Fruit fly (Drosophila melanogaster) whole organism, embryonic: ENCODE measurements around the gene CG42671.

Experiments used
- BEAF-32 ChIP-seq: fragments of 200-800 bp; sonication (Bioruptor generic); optimal IDR thresholded peaks from 3 replicates; lab custom pipeline; 2017; ENCODE audit warnings: missing biosample characterization, missing genetic modification characterization, mild to moderate bottlenecking, moderate library complexity, missing genetic modification reagents
- CG10274 ChIP-seq: fragments of 200-800 bp; sonication (Bioruptor generic); optimal IDR thresholded peaks from 3 replicates; lab custom pipeline; 2017; ENCODE audit warnings: missing biosample characterization, mild to moderate bottlenecking, missing genetic modification characterization
- CG10654 ChIP-seq: fragments of 200-800 bp; sonication (Bioruptor generic); optimal IDR thresholded peaks from 2 replicates; lab custom pipeline; 2016; ENCODE audit warnings: missing biosample characterization, missing genetic modification characterization
- CG12071 ChIP-seq: fragments of 200-800 bp; sonication (Bioruptor generic); optimal IDR thresholded peaks from 3 replicates; lab custom pipeline; 2018; ENCODE audit warnings: missing biosample characterization, mild to moderate bottlenecking, missing genetic modification characterization
- CG12769 ChIP-seq: fragments of 200-800 bp; sonication (Bioruptor generic); optimal IDR thresholded peaks from 2 replicates; lab custom pipeline; 2019; ENCODE audit warnings: missing biosample characterization, mild to moderate bottlenecking, missing genetic modification characterization, moderate library complexity
- CG15011 ChIP-seq: fragments of 200-800 bp; sonication (Bioruptor generic); optimal IDR thresholded peaks from 3 replicates; lab custom pipeline; 2018; ENCODE audit warnings: missing biosample characterization, mild to moderate bottlenecking, missing genetic modification characterization
- CG15601 ChIP-seq: fragments of 200-800 bp; sonication (Bioruptor generic); optimal IDR thresholded peaks from 3 replicates; lab custom pipeline; 2019; ENCODE audit warnings: missing biosample characterization, mild to moderate bottlenecking, missing genetic modification characterization, moderate library complexity
- CG17912 ChIP-seq: fragments of 200-800 bp; sonication (Bioruptor generic); optimal IDR thresholded peaks from 2 replicates; lab custom pipeline; 2018; ENCODE audit warnings: missing biosample characterization, mild to moderate bottlenecking, missing genetic modification characterization
- CG18262 ChIP-seq: fragments of 200-800 bp; optimal IDR thresholded peaks from 3 replicates; lab custom pipeline; 2019; ENCODE audit warnings: missing biosample characterization, mild to moderate bottlenecking, missing genetic modification characterization, moderate library complexity
- CG2202 ChIP-seq: fragments of 200-800 bp; sonication (Bioruptor generic); optimal IDR thresholded peaks from 2 replicates; lab custom pipeline; 2018; ENCODE audit warnings: missing biosample characterization, mild to moderate bottlenecking, missing genetic modification characterization
- CG32532 ChIP-seq: fragments of 200-800 bp; sonication (Bioruptor generic); IDR thresholded peaks from 2 replicates; pipeline ENCODE4 v1.3.6; 2022; ENCODE audit warnings: missing biosample characterization, missing genetic modification characterization
- CG32767 ChIP-seq: fragments of 200-800 bp; sonication (Bioruptor generic); IDR thresholded peaks from 2 replicates; pipeline ENCODE4 v1.3.6; 2022; ENCODE audit warnings: missing biosample characterization, missing genetic modification characterization
- CG34376 ChIP-seq: fragments of 200-800 bp; sonication (Bioruptor generic); optimal IDR thresholded peaks from 2 replicates; lab custom pipeline; 2018; ENCODE audit warnings: missing biosample characterization, mild to moderate bottlenecking, missing genetic modification characterization
- CG34422 ChIP-seq: fragments of 200-800 bp; sonication (Bioruptor generic); IDR thresholded peaks from 3 replicates; pipeline ENCODE4 v1.3.6; 2022; ENCODE audit warnings: missing biosample characterization, missing genetic modification characterization
- CG4707 ChIP-seq: fragments of 200-800 bp; sonication (Bioruptor generic); optimal IDR thresholded peaks from 2 replicates; lab custom pipeline; 2018; ENCODE audit warnings: missing biosample characterization, mild to moderate bottlenecking, missing genetic modification characterization, moderate library complexity
- CG7357 ChIP-seq: fragments of 200-800 bp; sonication (Bioruptor generic); IDR thresholded peaks from 3 replicates; pipeline ENCODE4 v1.3.6; 2022; ENCODE audit warnings: missing biosample characterization, missing genetic modification characterization
- CG7839 ChIP-seq: fragments of 200-800 bp; sonication (Bioruptor generic); optimal IDR thresholded peaks from 3 replicates; lab custom pipeline; 2018; ENCODE audit warnings: missing biosample characterization, mild to moderate bottlenecking, missing genetic modification characterization, moderate library complexity
- D19B ChIP-seq: fragments of 200-800 bp; sonication (Bioruptor generic); optimal IDR thresholded peaks from 2 replicates; lab custom pipeline; 2017; ENCODE audit warnings: missing biosample characterization, mild to moderate bottlenecking, missing genetic modification characterization
- Dek ChIP-seq: fragments of 200-800 bp; sonication (Bioruptor generic); optimal IDR thresholded peaks from 3 replicates; lab custom pipeline; 2019; ENCODE audit warnings: missing biosample characterization, mild to moderate bottlenecking, missing genetic modification characterization, moderate library complexity
- Hmr ChIP-seq: fragments of 200-800 bp; sonication (Bioruptor generic); optimal IDR thresholded peaks from 3 replicates; lab custom pipeline; 2017; ENCODE audit warnings: mild to moderate bottlenecking, missing biosample characterization, missing genetic modification reagents, missing genetic modification characterization
- Max ChIP-seq: fragments of 200-800 bp; sonication (Bioruptor generic); optimal IDR thresholded peaks from 2 replicates; lab custom pipeline; 2016; ENCODE audit warnings: missing biosample characterization, mild to moderate bottlenecking, missing genetic modification characterization
- Med ChIP-seq: fragments of 200-800 bp; sonication (Bioruptor generic); peaks from one replicate; lab custom pipeline; 2016; ENCODE audit warnings: missing biosample characterization, missing genetic modification characterization, mild to moderate bottlenecking, inconsistent platforms, moderate library complexity
- Pdp1 ChIP-seq, 2 experiments: fragments of 200-800 bp; sonication (Bioruptor generic); optimal IDR thresholded peaks; 3 replicates each; lab custom pipeline; 2016; ENCODE audit warnings: missing biosample characterization in 2 of 2, missing genetic modification characterization in 2 of 2, mild to moderate bottlenecking in 1 of 2, moderate library complexity in 1 of 2
- Taf1 ChIP-seq: fragments of 200-800 bp; sonication (Bioruptor generic); IDR thresholded peaks from 2 replicates; pipeline ENCODE4 v1.3.6; 2022; ENCODE audit warnings: missing biosample characterization, missing genetic modification characterization
- Xrp1 ChIP-seq: fragments of 200-800 bp; sonication (Bioruptor generic); IDR thresholded peaks from 2 replicates; pipeline ENCODE4 v1.3.6; 2022; ENCODE audit warnings: missing biosample characterization, missing genetic modification characterization
- al ChIP-seq: fragments of 200-800 bp; sonication (Bioruptor generic); IDR thresholded peaks from 2 replicates; pipeline ENCODE4 v1.3.6; 2022; ENCODE audit warnings: missing biosample characterization, missing genetic modification characterization
- fd3F ChIP-seq: fragments of 200-800 bp; sonication (Bioruptor generic); optimal IDR thresholded peaks from 2 replicates; lab custom pipeline; 2018; ENCODE audit warnings: missing biosample characterization, mild to moderate bottlenecking, missing genetic modification characterization, moderate library complexity
- ftz-f1 ChIP-seq: fragments of 200-800 bp; sonication (Bioruptor generic); optimal IDR thresholded peaks from 2 replicates; lab custom pipeline; 2016; ENCODE audit warnings: missing biosample characterization, missing genetic modification characterization
- gcm2 ChIP-seq: fragments of 200-800 bp; sonication (Bioruptor generic); optimal IDR thresholded peaks from 2 replicates; lab custom pipeline; 2016; ENCODE audit warnings: missing biosample characterization, missing genetic modification characterization
- gro ChIP-seq: fragments of 200-800 bp; sonication (Bioruptor generic); optimal IDR thresholded peaks from 2 replicates; lab custom pipeline; 2016; ENCODE audit warnings: missing biosample characterization, missing genetic modification characterization
- jigr1 ChIP-seq: fragments of 200-800 bp; sonication (Bioruptor generic); IDR thresholded peaks from 3 replicates; pipeline ENCODE4 v1.3.6; 2022; ENCODE audit warnings: missing biosample characterization, missing genetic modification characterization
- jumu ChIP-seq: fragments of 200-800 bp; sonication (Bioruptor generic); optimal IDR thresholded peaks from 3 replicates; lab custom pipeline; 2016; ENCODE audit warnings: missing biosample characterization, missing genetic modification characterization
- maf-S ChIP-seq: fragments of 200-800 bp; sonication (Bioruptor generic); optimal IDR thresholded peaks from 2 replicates; lab custom pipeline; 2016; ENCODE audit warnings: missing biosample characterization, missing genetic modification characterization
- mam ChIP-seq: fragments of 200-800 bp; sonication (Bioruptor generic); optimal IDR thresholded peaks from 3 replicates; lab custom pipeline; 2016; ENCODE audit warnings: missing biosample characterization, missing genetic modification characterization
- mirr ChIP-seq: fragments of 200-800 bp; sonication (Bioruptor generic); optimal IDR thresholded peaks from 3 replicates; lab custom pipeline; 2018; ENCODE audit warnings: missing biosample characterization, mild to moderate bottlenecking, missing genetic modification characterization
- mld ChIP-seq: fragments of 200-800 bp; sonication (Bioruptor generic); IDR thresholded peaks from 3 replicates; pipeline ENCODE4 v1.3.6; 2022; ENCODE audit warnings: missing biosample characterization, missing genetic modification characterization; ENCODE audit not compliant: partially characterized antibody
- nerfin-1 ChIP-seq: fragments of 200-800 bp; sonication (Bioruptor generic); optimal IDR thresholded peaks from 3 replicates; lab custom pipeline; 2019; ENCODE audit warnings: missing biosample characterization, mild to moderate bottlenecking, missing genetic modification characterization, moderate library complexity
- onecut ChIP-seq: fragments of 200-800 bp; sonication (Bioruptor generic); IDR thresholded peaks from 2 replicates; pipeline ENCODE4 v1.3.6; 2022; ENCODE audit warnings: missing biosample characterization, missing genetic modification characterization
- otp ChIP-seq: fragments of 200-800 bp; sonication (Bioruptor generic); IDR thresholded peaks from 3 replicates; pipeline ENCODE4, ENCODE4 v1.3.6; 2022; ENCODE audit warnings: missing biosample characterization, missing genetic modification characterization
- p53 ChIP-seq: fragments of 200-800 bp; sonication (Bioruptor generic); optimal IDR thresholded peaks from 2 replicates; lab custom pipeline; 2016; ENCODE audit warnings: missing biosample characterization, missing genetic modification characterization
- pb ChIP-seq: fragments of 200-800 bp; sonication (Bioruptor generic); optimal IDR thresholded peaks from 3 replicates; lab custom pipeline; 2016; ENCODE audit warnings: missing biosample characterization, missing genetic modification characterization
- pros ChIP-seq: fragments of 200-800 bp; sonication (Bioruptor generic); optimal IDR thresholded peaks from 3 replicates; lab custom pipeline; 2019; ENCODE audit warnings: missing biosample characterization, mild to moderate bottlenecking, missing genetic modification characterization, moderate library complexity
- rib ChIP-seq: fragments of 200-800 bp; sonication (Bioruptor generic); IDR thresholded peaks from 2 replicates; pipeline ENCODE4 v1.3.6; 2022; ENCODE audit warnings: missing biosample characterization, missing genetic modification characterization
- sd ChIP-seq: fragments of 200-800 bp; sonication (Bioruptor generic); optimal IDR thresholded peaks from 3 replicates; lab custom pipeline; 2018; ENCODE audit warnings: missing biosample characterization, mild to moderate bottlenecking, missing genetic modification characterization, moderate library complexity
- slp2 ChIP-seq: fragments of 200-800 bp; sonication (Bioruptor generic); optimal IDR thresholded peaks from 2 replicates; lab custom pipeline; 2016; ENCODE audit warnings: missing biosample characterization, missing genetic modification characterization
- sqz ChIP-seq: fragments of 200-800 bp; sonication (Bioruptor generic); optimal IDR thresholded peaks from 3 replicates; lab custom pipeline; 2018; ENCODE audit warnings: missing biosample characterization, mild to moderate bottlenecking, missing genetic modification characterization
- stc ChIP-seq: fragments of 200-800 bp; sonication (Bioruptor generic); IDR thresholded peaks from 2 replicates; pipeline ENCODE4 v1.3.6; 2022; ENCODE audit warnings: missing biosample characterization, missing genetic modification characterization
- tap ChIP-seq: fragments of 200-800 bp; optimal IDR thresholded peaks from 3 replicates; lab custom pipeline; 2019; ENCODE audit warnings: missing biosample characterization, mild to moderate bottlenecking, missing genetic modification characterization, moderate library complexity
- tna ChIP-seq: fragments of 200-800 bp; sonication (Bioruptor generic); IDR thresholded peaks from 2 replicates; pipeline ENCODE4 v1.3.6; 2022; ENCODE audit warnings: missing biosample characterization, missing genetic modification characterization; ENCODE audit not compliant: partially characterized antibody
- z ChIP-seq: fragments of 200-800 bp; sonication (Bioruptor generic); IDR thresholded peaks from 3 replicates; pipeline ENCODE4 v1.3.6; 2022; ENCODE audit warnings: missing biosample characterization, missing genetic modification characterization

CG42671 gene

dm6 chr3L:11256147-11256971 is 42.1 kb downstream of the CG42671 start (continued):
- TF ChIP-seq pb (GFP tag; lab: Kevin White, UChicago) (no peak), jumu (GFP tag; lab: Kevin White, UChicago) (peak; percentile 7), mirr (no peak), otp (GFP tag; lab: Robert Waterston, UW) (peak; percentile 88), nerfin-1 (tag; lab: Kevin White, UChicago) (peak; percentile 74), Pdp1 (GFP tag; optimal IDR thresholded peaks at IDR 0.05; lab: Kevin White, UChicago) (peak; percentile 56 to 58), sd (tag; lab: Kevin White, UChicago) (peak; percentile 32), onecut (GFP tag; lab: Robert Waterston, UW) (peak; percentile 55), slp2 (GFP tag; lab: Kevin White, UChicago) (no peak), Dek (tag; lab: Kevin White, UChicago) (peak; percentile 25), pros (GFP tag; lab: Kevin White, UChicago) (peak; percentile 26), CG2202 (peak; percentile 56), gro (GFP tag; lab: Kevin White, UChicago) (no peak), CG7357 (peak; percentile 56; the same call in 1 of the 3 replicates), tna (GFP tag; lab: Robert Waterston, UW) (no peak), tap (peak; percentile 64), D19B (GFP tag; lab: Kevin White, UChicago) (peak; percentile 43), mld (GFP tag; lab: Robert Waterston, UW) (no peak), jigr1 (no peak), CG34422 (GFP tag; lab: Robert Waterston, UW) (peak; percentile 81), z (GFP tag; lab: Robert Waterston, UW) (0 out of 3 replicates have a peak, but pooled peaks have one; percentile 26), sqz (GFP tag; lab: Kevin White, UChicago) (peak; percentile 73), gcm2 (no peak), maf-S (GFP tag; lab: Kevin White, UChicago) (no peak), CG12769 (peak; percentile 63), CG34376 (GFP tag; lab: Kevin White, UChicago) (peak; percentile 32), Taf1 (GFP tag; lab: Robert Waterston, UW) (peak; percentile 63; the same call in 1 of the 2 replicates), CG4707 (GFP tag; lab: Kevin White, UChicago) (peak; percentile 20), CG18262 (tag; lab: Kevin White, UChicago) (peak; percentile 94), CG17912 (peak; percentile 4), stc (GFP tag; lab: Robert Waterston, UW) (peak; percentile 38), fd3F (peak; percentile 38), CG15601 (peak; percentile 76), Max (GFP tag; lab: Kevin White, UChicago) (peak; percentile 78)

dm6 chr3L:11258392-11258791 is 44.1 kb downstream of the CG42671 start:
- TF ChIP-seq Hmr (GFP tag; lab: Kevin White, UChicago), result peak; percentile 77
- TF ChIP-seq ftz-f1 (GFP tag; lab: Kevin White, UChicago), result no peak
- no peak for TF ChIP-seq BEAF-32
- TF ChIP-seq al (GFP tag; lab: Robert Waterston, UW), result no peak
- TF ChIP-seq CG10274, result peak; percentile 18
- TF ChIP-seq CG15011, result peak; percentile 68
- peak; percentile 37 for TF ChIP-seq mam
- peak; percentile 4 for TF ChIP-seq CG12071 (GFP tag; lab: Kevin White, UChicago)
- no peak for TF ChIP-seq CG32767
- 0 out of 2 replicates have a peak, but pooled peaks have one; percentile 15 for TF ChIP-seq Xrp1 (GFP tag; lab: Robert Waterston, UW)
- peak; percentile 47; the same call in 1 of the 2 replicates for TF ChIP-seq rib
- peak; percentile 13 for TF ChIP-seq CG7839 (tag; lab: Kevin White, UChicago)
- no peak for TF ChIP-seq CG10654 (GFP tag; lab: Kevin White, UChicago)
- no peak for TF ChIP-seq p53 (GFP tag; lab: Kevin White, UChicago)
- TF ChIP-seq Med, result peak; percentile 91
- 0 out of 2 replicates have a peak, but pooled peaks have one; percentile 4 for TF ChIP-seq CG32532
